Worm (Caenorhabditis elegans) whole organism, young adult: ENCODE measurements around the gene hlh-27.

Experiments used
- F23B12.7 ChIP-seq: sonication (generic microtip); optimal IDR thresholded peaks from 2 replicates; lab custom pipeline; 2017; ENCODE audit warnings: missing genetic modification characterization, mild to moderate bottlenecking, missing compliant biosample characterization, antibody characterized with exemption, moderate library complexity; ENCODE audit not compliant: insufficient read depth
- Y53F4B.3 ChIP-seq: fragments of 200-800 bp; sonication (Bioruptor generic); IDR thresholded peaks from 2 replicates; pipeline ENCODE4 v1.3.6; 2022; ENCODE audit warnings: missing genetic modification reagents, missing genetic modification characterization, missing compliant biosample characterization
- Y79H2A.3 ChIP-seq: fragments of 200-800 bp; sonication (Bioruptor generic); conservative IDR thresholded peaks from 2 replicates; pipeline ENCODE4 v1.3.6; 2022; ENCODE audit warnings: missing genetic modification reagents, missing genetic modification characterization, missing compliant biosample characterization
- Y95B8A.8 ChIP-seq: fragments of 200-800 bp; sonication (Bioruptor generic); IDR thresholded peaks from 2 replicates; pipeline ENCODE4 v1.3.6; 2022; ENCODE audit warnings: missing genetic modification reagents, missing genetic modification characterization, missing compliant biosample characterization
- ccch-3 ChIP-seq: fragments of 200-800 bp; sonication (Bioruptor generic); optimal IDR thresholded peaks from 2 replicates; lab custom pipeline; 2018; ENCODE audit warnings: mild to moderate bottlenecking, missing genetic modification characterization, missing compliant biosample characterization
- cebp-2 ChIP-seq: fragments of 200-800 bp; sonication (Bioruptor generic); IDR thresholded peaks from 2 replicates; pipeline ENCODE4 v1.3.6; 2022; ENCODE audit warnings: missing genetic modification characterization, missing compliant biosample characterization
- hmg-20 ChIP-seq: fragments of 200-800 bp; sonication (Bioruptor generic); IDR thresholded peaks from 2 replicates; pipeline ENCODE4 v1.3.6; 2022; ENCODE audit warnings: missing genetic modification reagents, missing genetic modification characterization, missing compliant biosample characterization
- hrde-1 ChIP-seq: sonication (generic microtip); optimal IDR thresholded peaks from 2 replicates; lab custom pipeline; 2016; ENCODE audit warnings: missing genetic modification characterization, mild to moderate bottlenecking, missing compliant biosample characterization, moderate library complexity, missing genotype, missing genetic modification reagents, borderline replicate concordance
- nhr-90 ChIP-seq: sonication (generic microtip); optimal IDR thresholded peaks from 2 replicates; lab custom pipeline; 2016; ENCODE audit warnings: missing genotype, mild to moderate bottlenecking, missing genetic modification characterization, missing compliant biosample characterization
- ztf-18 ChIP-seq: sonication (generic microtip); optimal IDR thresholded peaks from 2 replicates; lab custom pipeline; 2016; ENCODE audit warnings: missing genotype, mild to moderate bottlenecking, missing genetic modification characterization, missing compliant biosample characterization
- ztf-6 ChIP-seq: fragments of 200-800 bp; sonication (Bioruptor generic); IDR thresholded peaks from 2 replicates; pipeline ENCODE4 v1.3.6; 2022; ENCODE audit warnings: missing genetic modification reagents, missing genetic modification characterization, missing compliant biosample characterization

DNA sequence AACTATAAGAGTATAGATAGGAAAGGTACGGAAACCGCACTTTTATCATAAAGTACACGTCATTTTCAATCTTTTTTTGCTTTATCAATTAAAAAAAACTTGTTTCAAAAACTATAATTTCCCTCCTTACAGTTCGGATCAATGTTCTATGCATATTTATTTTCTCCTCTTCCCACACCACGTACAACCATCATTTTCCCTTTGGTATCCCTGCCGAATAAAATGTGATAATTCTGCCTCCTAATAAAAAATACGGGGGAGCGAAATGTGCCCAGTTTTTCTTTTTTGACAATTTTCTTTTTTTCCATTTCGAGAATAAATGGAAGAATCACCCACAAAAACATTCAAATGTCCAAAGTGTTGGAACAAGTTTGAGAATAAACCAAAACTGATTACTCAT lies 24.5 kb downstream of the hlh-27 start, which contains the start of gene ZK177.3:
- TF ChIP-seq nhr-90 (tag; lab: Kevin White, UChicago) (no peak), F23B12.7 (tag; lab: Kevin White, UChicago) (no peak), cebp-2 (GFP tag; lab: Robert Waterston, UW) (no peak), ccch-3 (GFP tag; lab: Kevin White, UChicago) (no peak), hrde-1 (no peak), Y95B8A.8 (no peak), Y53F4B.3 (no peak), hmg-20 (no peak), Y79H2A.3 (no peak), ztf-18 (tag; lab: Kevin White, UChicago) (no peak), ztf-6 (GFP tag; lab: Robert Waterston, UW) (no peak)
